Worm (Caenorhabditis elegans): ENCODE data around the gene rps-23.

The rps-23 gene

DNA sequence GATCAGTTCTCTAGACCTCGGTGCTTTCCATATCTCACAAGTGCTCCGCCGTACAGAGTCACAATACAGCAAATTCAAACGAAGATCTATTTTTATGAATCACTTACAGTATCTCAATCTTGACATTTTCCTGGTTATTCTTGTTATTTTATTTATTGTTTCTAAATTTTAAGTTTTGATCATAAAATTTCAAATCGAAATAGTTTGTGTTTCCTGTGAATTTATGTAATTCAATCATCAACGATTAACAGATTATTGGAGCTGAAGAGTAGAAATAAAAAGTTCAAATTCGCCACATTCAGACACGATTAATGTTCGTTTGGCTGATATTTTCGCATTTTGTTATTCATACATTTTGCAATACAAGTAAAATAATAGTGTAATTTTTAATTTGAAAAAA is 41.5 kb upstream of the rps-23 start, which contains the start of gene clec-184:
TSS of gene clec-184 (plus strand) at position 301 of the 400 bp plus-strand sequence.
- TF ChIP-seq ceh-27 (GFP tag; optimal IDR thresholded peaks at IDR 0.05), result no peak
- TF ChIP-seq tbp1 (GFP tag; optimal IDR thresholded peaks at IDR 0.05), result no peak
- TF ChIP-seq ekl-4 (GFP tag; IDR thresholded peaks at IDR 0.05), result no peak
- no peak for TF ChIP-seq ztf-22 (GFP tag; optimal IDR thresholded peaks at IDR 0.05)
- no peak for TF ChIP-seq efl-1 (GFP tag; optimal IDR thresholded peaks at IDR 0.05)
- no peak for TF ChIP-seq lin-35 (GFP tag; optimal IDR thresholded peaks at IDR 0.05)
- no peak for TF ChIP-seq B0261.1 (tag; optimal IDR thresholded peaks at IDR 0.05)
- TF ChIP-seq ztf-3 (GFP tag; optimal IDR thresholded peaks at IDR 0.05), result no peak
- no peak for TF ChIP-seq ceh-58 (GFP tag; IDR thresholded peaks at IDR 0.05)
- no peak for TF ChIP-seq somi-1 (GFP tag; optimal IDR thresholded peaks at IDR 0.05)
- TF ChIP-seq F39B2.1 (GFP tag; IDR thresholded peaks at IDR 0.05), result no peak
- TF ChIP-seq ccch-3 (GFP tag; optimal IDR thresholded peaks at IDR 0.05), result no peak
- no peak for TF ChIP-seq attf-6 (GFP tag; IDR thresholded peaks at IDR 0.05)
- no peak for TF ChIP-seq mxl-1 (tag; optimal IDR thresholded peaks at IDR 0.05)
- TF ChIP-seq rpc-1 (optimal IDR thresholded peaks at IDR 0.05), result no peak
- TF ChIP-seq rpc-1 (tag; optimal IDR thresholded peaks at IDR 0.05), result no peak
- no peak for TF ChIP-seq K11D2.4 (GFP tag; IDR thresholded peaks at IDR 0.05)
- no peak for TF ChIP-seq die-1 (tag; optimal IDR thresholded peaks at IDR 0.05)
- TF ChIP-seq nhr-120 (GFP tag; IDR thresholded peaks at IDR 0.05), result no peak
- TF ChIP-seq ztf-6 (GFP tag; IDR thresholded peaks at IDR 0.05), result no peak
- no peak for TF ChIP-seq ztf-26 (tag; optimal IDR thresholded peaks at IDR 0.05)

DNA sequence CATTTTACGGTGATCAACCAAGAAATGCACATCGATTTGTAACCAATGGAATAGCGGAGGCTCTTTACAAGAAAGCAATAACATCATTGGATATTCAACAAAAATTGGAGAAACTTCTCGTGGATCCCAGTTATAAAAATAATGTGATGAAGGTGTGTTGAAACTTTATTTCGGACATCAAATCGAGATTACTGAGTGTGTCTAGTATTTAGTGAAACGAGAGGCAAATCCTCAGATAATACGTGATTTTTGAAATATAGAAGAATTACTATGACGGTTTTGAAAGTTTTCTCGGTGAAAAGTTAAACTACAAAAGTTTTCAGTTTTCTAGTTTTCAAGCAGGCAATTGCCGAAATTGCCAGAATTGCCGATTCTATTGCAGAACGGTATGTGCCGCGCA is 40.9 kb upstream of the rps-23 start:
- TF ChIP-seq nfya-2 (GFP tag; IDR thresholded peaks at IDR 0.05) (no peak), snpc-1.3 (tag; optimal IDR thresholded peaks at IDR 0.05; ENCODE audit: insufficient read depth) (no peak), T07F8.4 (tag; optimal IDR thresholded peaks at IDR 0.05) (no peak), T26A5.8 (tag; optimal IDR thresholded peaks at IDR 0.05) (no peak), attf-3 (GFP tag; conservative IDR thresholded peaks at IDR 0.05) (no peak)

DNA sequence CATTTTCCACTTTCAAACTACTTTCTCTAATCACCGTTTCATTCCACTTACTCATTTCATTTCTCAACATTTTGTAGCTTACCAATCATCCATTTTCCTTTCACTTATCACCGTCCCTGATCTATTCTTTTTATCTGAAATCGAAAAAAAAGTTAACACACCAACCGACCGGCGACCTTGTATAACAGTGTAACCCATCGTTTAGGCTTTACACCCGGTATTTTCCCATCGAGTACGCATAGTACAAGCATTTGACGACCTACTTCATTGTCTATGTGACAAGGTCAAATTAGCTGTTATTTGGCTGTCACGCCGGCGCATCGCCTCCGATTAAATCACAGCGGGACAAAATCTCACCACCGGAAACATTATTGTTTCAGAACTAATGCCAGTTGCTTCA is 38.7 kb upstream of the rps-23 start:
- TF ChIP-seq die-1 (tag; optimal IDR thresholded peaks at IDR 0.05), result no peak
- TF ChIP-seq B0261.1 (tag; optimal IDR thresholded peaks at IDR 0.05), result no peak
- TF ChIP-seq snpc-4 (GFP tag; optimal IDR thresholded peaks at IDR 0.05), result no peak
- no peak for TF ChIP-seq snpc-4 (tag; optimal IDR thresholded peaks at IDR 0.05)
- TF ChIP-seq Y53G8AR.9 (GFP tag; conservative IDR thresholded peaks at IDR 0.05), result no peak
- no peak for TF ChIP-seq ztf-3 (GFP tag; optimal IDR thresholded peaks at IDR 0.05)
- no peak for TF ChIP-seq F57A8.1 (GFP tag; optimal IDR thresholded peaks at IDR 0.05)
- no peak for TF ChIP-seq egl-44 (GFP tag; IDR thresholded peaks at IDR 0.05)
- TF ChIP-seq attf-5 (GFP tag; optimal IDR thresholded peaks at IDR 0.05), result no peak
- TF ChIP-seq lag-1 (GFP tag; IDR thresholded peaks at IDR 0.05), result no peak
- TF ChIP-seq zim-3 (tag; optimal IDR thresholded peaks at IDR 0.05), result no peak
- no peak for TF ChIP-seq cebp-2 (GFP tag; IDR thresholded peaks at IDR 0.05)
- TF ChIP-seq tbx-9 (tag; optimal IDR thresholded peaks at IDR 0.05; ENCODE audit: borderline replicate concordance), result no peak
- no peak for TF ChIP-seq nfya-1 (tag; optimal IDR thresholded peaks at IDR 0.05; ENCODE audit: borderline replicate concordance, insufficient read depth)
- no peak for TF ChIP-seq ama-1 (optimal IDR thresholded peaks at IDR 0.05)
- no peak for TF ChIP-seq ama-1 (GFP tag; optimal IDR thresholded peaks at IDR 0.05)
- no peak for TF ChIP-seq fkh-3 (tag; optimal IDR thresholded peaks at IDR 0.05)
- no peak for TF ChIP-seq aptf-3 (GFP tag; IDR thresholded peaks at IDR 0.05)

All from whole organism, young adult.